Worm (Caenorhabditis elegans): Measurements from ENCODE around the gene K08F8.7.
A peak's percentile ranks its signal among the peaks of the same experiment; 100 is the strongest.

Gene K08F8.7

ce11 chrII:8743379-8744173 is 11.6 kb downstream of the K08F8.7 start, which contains the start of gene mak-1 (continued):
- TF ChIP-seq unc-62 (GFP tag; optimal IDR thresholded peaks at IDR 0.05 in 1 of 2), result peak in 1 of 2 experiments; percentile 33
- no peak for TF ChIP-seq unc-62 (tag; optimal IDR thresholded peaks at IDR 0.05)
- TF ChIP-seq madf-9 (GFP tag; conservative IDR thresholded peaks at IDR 0.05), result peak; percentile 36; the same call in 1 of the 2 replicates
- TF ChIP-seq sdz-12 (GFP tag; optimal IDR thresholded peaks at IDR 0.05), result no peak
- TF ChIP-seq F49E8.2 (tag; optimal IDR thresholded peaks at IDR 0.05; ENCODE audit: borderline replicate concordance), result no peak
- no peak for TF ChIP-seq R02D3.7 (tag; optimal IDR thresholded peaks at IDR 0.05)
- TF ChIP-seq dpl-1 (GFP tag; optimal IDR thresholded peaks at IDR 0.05), result no peak
- TF ChIP-seq nhr-42 (GFP tag; IDR thresholded peaks at IDR 0.05), result no peak
- peak; percentile 48 for TF ChIP-seq hlh-30 (tag; optimal IDR thresholded peaks at IDR 0.05; ENCODE audit: insufficient read depth)
- TF ChIP-seq snpc-1.2 (GFP tag; IDR thresholded peaks at IDR 0.05), result no peak
- peak; percentile 96 for TF ChIP-seq aha-1 (tag)
- TF ChIP-seq spr-3 (GFP tag; optimal IDR thresholded peaks at IDR 0.05), result no peak
- no peak for TF ChIP-seq lin-15B (tag; optimal IDR thresholded peaks at IDR 0.05)
- TF ChIP-seq daf-16 (GFP tag; optimal IDR thresholded peaks at IDR 0.05), result no peak
- TF ChIP-seq daf-16 (tag; optimal IDR thresholded peaks at IDR 0.05), result peak; percentile 68
- TF ChIP-seq nhr-102 (tag; optimal IDR thresholded peaks at IDR 0.05), result peak; percentile 51
- no peak for TF ChIP-seq nhr-41 (GFP tag; IDR thresholded peaks at IDR 0.05)
- TF ChIP-seq nhr-11 (tag; optimal IDR thresholded peaks at IDR 0.05), result peak; percentile 23
- no peak for TF ChIP-seq zfp-3 (GFP tag; conservative IDR thresholded peaks at IDR 0.05)
- peak; percentile 52; the same call in 1 of the 2 replicates for TF ChIP-seq dmd-6 (GFP tag; IDR thresholded peaks at IDR 0.05)
- TF ChIP-seq nhr-48 (tag; optimal IDR thresholded peaks at IDR 0.05), result peak; percentile 87
- TF ChIP-seq arid-1 (GFP tag; conservative IDR thresholded peaks at IDR 0.05), result peak; percentile 39; the same call in 1 of the 2 replicates
- no peak for TF ChIP-seq ceh-32 (tag; optimal IDR thresholded peaks at IDR 0.05; ENCODE audit: poor library complexity)
- no peak for TF ChIP-seq nhr-111 (GFP tag; optimal IDR thresholded peaks at IDR 0.05)
- TF ChIP-seq F37D6.2 (tag; optimal IDR thresholded peaks at IDR 0.05), result no peak
- TF ChIP-seq pha-4 (GFP tag; IDR thresholded peaks at IDR 0.05), result no peak
- TF ChIP-seq pha-4 (tag; optimal IDR thresholded peaks at IDR 0.05), result no peak

- TF ChIP-seq lin-13 (GFP tag; optimal IDR thresholded peaks at IDR 0.05) (no peak), hmg-1.1 (GFP tag; IDR thresholded peaks at IDR 0.05) (peak; percentile 46; the same call in 1 of the 2 replicates), hlh-30 (tag; optimal IDR thresholded peaks at IDR 0.05; ENCODE audit: insufficient read depth) (peak; percentile 69), ceh-32 (tag; optimal IDR thresholded peaks at IDR 0.05; ENCODE audit: poor library complexity) (no peak), snpc-4 (tag; optimal IDR thresholded peaks at IDR 0.05) (no peak), lsy-2 (tag; optimal IDR thresholded peaks at IDR 0.05) (peak in 1 of 2 experiments; percentile 42)
Observed at ce11 chrII:8742972-8743371, 12.2 kb downstream of the K08F8.7 start.

- no peak for TF ChIP-seq zip-11 (GFP tag; IDR thresholded peaks at IDR 0.05)
- peak; percentile 74 for TF ChIP-seq lin-1 (GFP tag; IDR thresholded peaks at IDR 0.05)
- TF ChIP-seq lsy-2 (tag; optimal IDR thresholded peaks at IDR 0.05), result peak in 1 of 2 experiments; percentile 58
- TF ChIP-seq arid-1 (GFP tag; conservative IDR thresholded peaks at IDR 0.05), result no peak
- peak; percentile 96 for TF ChIP-seq nhr-48 (tag; optimal IDR thresholded peaks at IDR 0.05)
- TF ChIP-seq F49E8.2 (tag; optimal IDR thresholded peaks at IDR 0.05; ENCODE audit: borderline replicate concordance), result no peak
- no peak for TF ChIP-seq jun-1 (tag; optimal IDR thresholded peaks at IDR 0.05)
- TF ChIP-seq ceh-20 (GFP tag; IDR thresholded peaks at IDR 0.05), result no peak; the same call in 1 of the 2 replicates
- no peak for TF ChIP-seq Y48G9A.11 (GFP tag; IDR thresholded peaks at IDR 0.05)
- peak; percentile 1 for TF ChIP-seq rbr-2 (tag; optimal IDR thresholded peaks at IDR 0.05)
- 0 out of 2 replicates have a peak, but pooled peaks have one; percentile 8 for TF ChIP-seq hmg-1.1 (GFP tag; IDR thresholded peaks at IDR 0.05)
- peak; percentile 97 for TF ChIP-seq nhr-11 (tag; optimal IDR thresholded peaks at IDR 0.05)
- TF ChIP-seq nhr-77 (tag; optimal IDR thresholded peaks at IDR 0.05), result peak; percentile 30
- TF ChIP-seq mdl-1 (tag; optimal IDR thresholded peaks at IDR 0.05), result peak; percentile 91 to 92
- TF ChIP-seq mes-2 (tag; optimal IDR thresholded peaks at IDR 0.05; ENCODE audit: poor library complexity, severe bottlenecking), result peak; percentile 15
- TF ChIP-seq set-16 (GFP tag; IDR thresholded peaks at IDR 0.05), result no peak
- TF ChIP-seq mxl-3 (GFP tag; optimal IDR thresholded peaks at IDR 0.05), result peak; percentile 94
- no peak for TF ChIP-seq pqm-1 (tag; optimal IDR thresholded peaks at IDR 0.05)
- peak; percentile 34 for TF ChIP-seq mep-1 (tag; optimal IDR thresholded peaks at IDR 0.05)
- TF ChIP-seq ceh-28 (tag; optimal IDR thresholded peaks at IDR 0.05), result no peak
Observed at ce11 chrII:8742006-8742847, 12.9 kb downstream of the K08F8.7 start.

Measured in whole organism, L4 larva.